Worm (Caenorhabditis elegans) whole organism, L4 larva: ENCODE results near the gene T13F2.2.

Source experiments
- D1046.2 ChIP-seq: fragments of 200-800 bp; sonication (Bioruptor generic); IDR thresholded peaks from 2 replicates; pipeline ENCODE4 v1.3.6; 2022; ENCODE audit warnings: missing genetic modification characterization, missing compliant biosample characterization
- F26F4.8 ChIP-seq: fragments of 200-800 bp; sonication (Bioruptor generic); conservative IDR thresholded peaks from 2 replicates; pipeline ENCODE4 v1.3.6; 2022; ENCODE audit warnings: missing genetic modification characterization, missing compliant biosample characterization
- F44E2.7 ChIP-seq: fragments of 200-800 bp; sonication (Bioruptor generic); IDR thresholded peaks from 2 replicates; pipeline ENCODE4 v2.1.2; 2022; ENCODE audit warnings: missing genetic modification characterization, missing compliant biosample characterization
- T20F7.1 ChIP-seq: fragments of 200-800 bp; sonication (Bioruptor generic); optimal IDR thresholded peaks from 2 replicates; lab custom pipeline; 2018; ENCODE audit warnings: mild to moderate bottlenecking, missing genetic modification characterization, missing compliant biosample characterization
- T26A8.4 ChIP-seq: fragments of 200-800 bp; sonication (Bioruptor generic); IDR thresholded peaks from 2 replicates; pipeline ENCODE4 v1.3.6; 2022; ENCODE audit warnings: missing genetic modification characterization, missing compliant biosample characterization
- Y105C5A.15 ChIP-seq: fragments of 200-800 bp; sonication (Bioruptor generic); IDR thresholded peaks from 2 replicates; pipeline ENCODE4 v1.3.6; 2022; ENCODE audit warnings: missing genetic modification characterization, missing compliant biosample characterization
- Y75B8A.6 ChIP-seq: fragments of 200-800 bp; sonication (Bioruptor generic); IDR thresholded peaks from 2 replicates; pipeline ENCODE4 v1.3.6; 2022; ENCODE audit warnings: missing genetic modification reagents, missing genetic modification characterization, missing compliant biosample characterization
- ZK337.2 ChIP-seq: fragments of 200-800 bp; sonication (Bioruptor generic); IDR thresholded peaks from 2 replicates; pipeline ENCODE4 v1.3.6; 2022; ENCODE audit warnings: missing genetic modification reagents, missing genetic modification characterization, missing compliant biosample characterization
- aha-1 ChIP-seq: fragments of 150-350 bp; peaks from one replicate; lab custom pipeline; 2014; ENCODE audit warnings: missing biosample characterization, missing genetic modification characterization
- ama-1 ChIP-seq: fragments of 150-350 bp; optimal IDR thresholded peaks from 2 replicates; lab custom pipeline; 2014; ENCODE audit warnings: inconsistent platforms, mixed read lengths
- attf-4 ChIP-seq: sonication (generic microtip); optimal IDR thresholded peaks from 3 replicates; lab custom pipeline; 2017; ENCODE audit warnings: missing biosample characterization, missing genetic modification characterization
- ceh-20 ChIP-seq: fragments of 200-800 bp; sonication (Bioruptor generic); IDR thresholded peaks from 2 replicates; pipeline ENCODE4 v1.3.6; 2022; ENCODE audit warnings: missing genetic modification reagents, missing genetic modification characterization, missing compliant biosample characterization
- ceh-32 ChIP-seq: sonication (generic microtip); optimal IDR thresholded peaks from 2 replicates; lab custom pipeline; 2016; ENCODE audit warnings: mild to moderate bottlenecking, missing genetic modification characterization, missing compliant biosample characterization; ENCODE audit not compliant: poor library complexity
- ceh-44 ChIP-seq: fragments of 200-800 bp; sonication (Bioruptor generic); IDR thresholded peaks from 2 replicates; pipeline ENCODE4 v1.3.6; 2022; ENCODE audit warnings: missing genetic modification reagents, missing genetic modification characterization, missing compliant biosample characterization
- ceh-82 ChIP-seq: sonication (generic microtip); optimal IDR thresholded peaks from 2 replicates; lab custom pipeline; 2017; ENCODE audit warnings: missing biosample characterization, missing genetic modification characterization
- ces-1 ChIP-seq: fragments of 150-350 bp; sonication (generic microtip); optimal IDR thresholded peaks from 4 replicates; lab custom pipeline; 2014; ENCODE audit warnings: missing biosample characterization, missing genetic modification reagents, missing genetic modification characterization
- daf-12 ChIP-seq: fragments of 150-350 bp; optimal IDR thresholded peaks from 2 replicates; lab custom pipeline; 2014; ENCODE audit warnings: missing biosample characterization, missing genetic modification reagents, missing genetic modification characterization
- daf-16 ChIP-seq, 3 experiments: sonication (generic microtip); optimal IDR thresholded peaks; 2 replicates each; lab custom pipeline; 2016 to 2017; ENCODE audit warnings: missing genetic modification characterization in 3 of 3, missing genetic modification reagents in 3 of 3, mild to moderate bottlenecking in 2 of 3, missing compliant biosample characterization in 2 of 3, missing biosample characterization in 1 of 3, moderate library complexity in 1 of 3
- daf-8 ChIP-seq: fragments of 200-800 bp; sonication (Bioruptor generic); IDR thresholded peaks from 2 replicates; pipeline ENCODE4 v1.3.6; 2022; ENCODE audit warnings: missing genetic modification characterization, missing compliant biosample characterization
- dmd-6 ChIP-seq: fragments of 200-800 bp; sonication (Bioruptor generic); IDR thresholded peaks from 2 replicates; pipeline ENCODE4 v1.3.6; 2022; ENCODE audit warnings: missing genetic modification reagents, missing genetic modification characterization, missing compliant biosample characterization
- dmd-8 ChIP-seq: fragments of 200-800 bp; sonication (Bioruptor generic); IDR thresholded peaks from 2 replicates; pipeline ENCODE4 v1.3.6; 2022; ENCODE audit warnings: missing genetic modification characterization, missing compliant biosample characterization
- dmd-9 ChIP-seq: fragments of 200-800 bp; sonication (Bioruptor generic); IDR thresholded peaks from 2 replicates; pipeline ENCODE4 v1.3.6; 2022; ENCODE audit warnings: missing genetic modification reagents, missing genetic modification characterization, missing compliant biosample characterization
- dve-1 ChIP-seq: sonication (generic microtip); optimal IDR thresholded peaks from 2 replicates; lab custom pipeline; 2017; ENCODE audit warnings: antibody characterized with exemption, mild to moderate bottlenecking, missing genetic modification characterization, missing compliant biosample characterization; ENCODE audit not compliant: insufficient read depth
- egl-43 ChIP-seq: fragments of 200-800 bp; sonication (Bioruptor generic); IDR thresholded peaks from 2 replicates; pipeline ENCODE4 v1.3.6; 2022; ENCODE audit warnings: missing genetic modification reagents, missing genetic modification characterization, missing compliant biosample characterization
- fkh-10 ChIP-seq: fragments of 150-350 bp; optimal IDR thresholded peaks from 2 replicates; lab custom pipeline; 2014; ENCODE audit warnings: missing biosample characterization, missing genetic modification reagents, missing genetic modification characterization
- hif-1 ChIP-seq, 2 experiments: sonication (generic microtip); optimal IDR thresholded peaks; 2 replicates each; lab custom pipeline; 2016 to 2017; ENCODE audit warnings: missing compliant biosample characterization in 2 of 2, missing genetic modification characterization in 2 of 2, missing genetic modification reagents in 2 of 2, missing genotype in 2 of 2, mild to moderate bottlenecking in 1 of 2
- hlh-11 ChIP-seq: fragments of 200-800 bp; sonication (Bioruptor generic); optimal IDR thresholded peaks from 2 replicates; lab custom pipeline; 2018; ENCODE audit warnings: mild to moderate bottlenecking, missing genetic modification characterization, missing compliant biosample characterization
- hlh-30 ChIP-seq: sonication (generic microtip); optimal IDR thresholded peaks from 2 replicates; lab custom pipeline; 2017; ENCODE audit warnings: antibody characterized with exemption, mild to moderate bottlenecking, missing genetic modification characterization, missing compliant biosample characterization; ENCODE audit not compliant: insufficient read depth
- lim-7 ChIP-seq: fragments of 200-800 bp; sonication (Bioruptor generic); IDR thresholded peaks from 2 replicates; pipeline ENCODE4 v1.3.6; 2022; ENCODE audit warnings: missing genetic modification characterization, missing compliant biosample characterization
- lin-1 ChIP-seq: fragments of 200-800 bp; sonication (Bioruptor generic); IDR thresholded peaks from 2 replicates; pipeline ENCODE4 v1.3.6; 2022; ENCODE audit warnings: missing genetic modification reagents, missing genetic modification characterization, missing compliant biosample characterization
- lin-13 ChIP-seq: fragments of 150-350 bp; optimal IDR thresholded peaks from 2 replicates; lab custom pipeline; 2014; ENCODE audit warnings: missing biosample characterization, missing genetic modification reagents, missing genetic modification characterization
- lin-29 ChIP-seq: fragments of 200-800 bp; sonication (Bioruptor generic); IDR thresholded peaks from 2 replicates; pipeline ENCODE4 v1.3.6; 2022; ENCODE audit warnings: missing genetic modification reagents, missing genetic modification characterization, missing compliant biosample characterization
- lsy-2 ChIP-seq, 2 experiments: fragments of 150-350 bp in 1 of 2; sonication (generic microtip) in 1 of 2; optimal IDR thresholded peaks; 2 replicates each; lab custom pipeline; 2014 to 2017; ENCODE audit warnings: missing biosample characterization in 2 of 2, missing genetic modification characterization in 2 of 2
- mdt-29 ChIP-seq: fragments of 200-800 bp; sonication (Bioruptor generic); IDR thresholded peaks from 2 replicates; pipeline ENCODE4 v1.3.6; 2022; ENCODE audit warnings: missing genetic modification reagents, missing genetic modification characterization, missing compliant biosample characterization
- mep-1 ChIP-seq: fragments of 150-350 bp; sonication (generic microtip); optimal IDR thresholded peaks from 3 replicates; lab custom pipeline; 2014; ENCODE audit warnings: missing biosample characterization, missing genetic modification characterization
- nhr-111 ChIP-seq: fragments of 200-800 bp; sonication (Bioruptor generic); optimal IDR thresholded peaks from 2 replicates; lab custom pipeline; 2018; ENCODE audit warnings: mild to moderate bottlenecking, missing genetic modification characterization, missing compliant biosample characterization
- nhr-237 ChIP-seq: sonication (generic microtip); optimal IDR thresholded peaks from 2 replicates; lab custom pipeline; 2017; ENCODE audit warnings: missing biosample characterization, missing genetic modification characterization
- nhr-25 ChIP-seq: sonication (generic microtip); optimal IDR thresholded peaks from 2 replicates; lab custom pipeline; 2017; ENCODE audit warnings: missing genetic modification characterization, mild to moderate bottlenecking, missing compliant biosample characterization, antibody characterized with exemption, moderate library complexity, borderline replicate concordance; ENCODE audit not compliant: insufficient read depth
- nhr-28 ChIP-seq: fragments of 150-350 bp; optimal IDR thresholded peaks from 2 replicates; lab custom pipeline; 2014; ENCODE audit warnings: missing biosample characterization, missing genetic modification characterization
- nhr-41 ChIP-seq: fragments of 200-800 bp; sonication (Bioruptor generic); IDR thresholded peaks from 2 replicates; pipeline ENCODE4 v1.3.6; 2022; ENCODE audit warnings: missing genetic modification reagents, missing genetic modification characterization, missing compliant biosample characterization
- nhr-48 ChIP-seq: sonication (generic microtip); optimal IDR thresholded peaks from 2 replicates; lab custom pipeline; 2016; ENCODE audit warnings: mild to moderate bottlenecking, missing genetic modification characterization, missing compliant biosample characterization
- nhr-76 ChIP-seq: fragments of 150-350 bp; optimal IDR thresholded peaks from 2 replicates; lab custom pipeline; 2014; ENCODE audit warnings: missing biosample characterization, missing genetic modification characterization
- pha-4 ChIP-seq, 2 experiments: fragments of 150-350 bp in 1 of 2; fragments of 200-800 bp in 1 of 2; sonication (Bioruptor generic) in 1 of 2; IDR thresholded peaks in 1 of 2; optimal IDR thresholded peaks in 1 of 2; 2 replicates each; pipeline versions ENCODE4 v1.3.6 to Lab custom; 2014 to 2022; ENCODE audit warnings: missing genetic modification characterization in 2 of 2, missing genetic modification reagents in 2 of 2, missing biosample characterization in 1 of 2, missing compliant biosample characterization in 1 of 2
- saeg-2 ChIP-seq: fragments of 200-800 bp; sonication (Bioruptor generic); IDR thresholded peaks from 2 replicates; pipeline ENCODE4 v1.3.6; 2022; ENCODE audit warnings: missing genetic modification reagents, missing genetic modification characterization, missing compliant biosample characterization
- tag-97 ChIP-seq: fragments of 200-800 bp; sonication (Bioruptor generic); IDR thresholded peaks from 2 replicates; pipeline ENCODE4 v1.3.6; 2022; ENCODE audit warnings: missing genetic modification characterization, missing compliant biosample characterization
- unc-62 ChIP-seq, 3 experiments: fragments of 150-350 bp in 1 of 3; sonication (generic microtip); optimal IDR thresholded peaks in 2 of 3; peaks in 1 of 3; 1 replicate in 1 of 3; 2 replicates in 2 of 3; lab custom pipeline; 2014 to 2017; ENCODE audit warnings: missing biosample characterization in 3 of 3, missing genetic modification characterization in 3 of 3, missing genetic modification reagents in 3 of 3, missing genotype in 1 of 3
- zip-11 ChIP-seq: fragments of 200-800 bp; sonication (Bioruptor generic); IDR thresholded peaks from 2 replicates; pipeline ENCODE4 v1.3.6; 2022; ENCODE audit warnings: missing genetic modification characterization, missing compliant biosample characterization
- zip-2 ChIP-seq: fragments of 150-350 bp; optimal IDR thresholded peaks from 2 replicates; lab custom pipeline; 2014; ENCODE audit warnings: missing biosample characterization, missing genetic modification characterization

T13F2.2 gene

DNA sequence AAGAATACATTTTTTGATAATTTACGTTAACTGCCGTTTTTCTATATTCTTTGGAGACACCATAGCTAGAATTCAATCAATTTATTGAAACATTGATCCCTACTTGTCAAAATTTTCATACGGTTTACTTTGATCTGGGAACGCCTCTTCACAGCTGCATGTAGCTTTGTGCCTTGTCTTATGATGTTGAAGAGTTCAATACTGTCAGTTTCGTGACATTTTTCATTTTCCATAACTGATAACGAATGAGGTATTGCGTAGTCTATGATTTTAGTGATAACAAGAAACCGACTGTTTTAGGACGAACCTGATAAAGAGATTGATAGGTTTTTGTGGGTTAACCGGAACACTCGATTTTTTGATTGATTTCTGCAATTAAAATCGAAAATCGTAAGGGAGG, 4.3 kb upstream of the T13F2.2 start (continued):
- TF ChIP-seq lim-7 (GFP tag; lab: Robert Waterston, UW) (no peak), egl-43 (no peak), nhr-41 (GFP tag; lab: Robert Waterston, UW) (0 out of 2 replicates have a peak, but pooled peaks have one; percentile 24), mep-1 (tag; lab: Kevin White, UChicago) (peak; percentile 40), F44E2.7 (GFP tag; lab: Robert Waterston, UW) (no peak), daf-16 (GFP tag; optimal IDR thresholded peaks at IDR 0.05; lab: Kevin White, UChicago) (peak in 1 of 2 experiments; percentile 40), daf-16 (tag; optimal IDR thresholded peaks at IDR 0.05; lab: Kevin White, UChicago) (peak; percentile 92), lin-29 (GFP tag; lab: Robert Waterston, UW) (no peak), aha-1 (tag; lab: Kevin White, UChicago) (peak; percentile 83)

DNA sequence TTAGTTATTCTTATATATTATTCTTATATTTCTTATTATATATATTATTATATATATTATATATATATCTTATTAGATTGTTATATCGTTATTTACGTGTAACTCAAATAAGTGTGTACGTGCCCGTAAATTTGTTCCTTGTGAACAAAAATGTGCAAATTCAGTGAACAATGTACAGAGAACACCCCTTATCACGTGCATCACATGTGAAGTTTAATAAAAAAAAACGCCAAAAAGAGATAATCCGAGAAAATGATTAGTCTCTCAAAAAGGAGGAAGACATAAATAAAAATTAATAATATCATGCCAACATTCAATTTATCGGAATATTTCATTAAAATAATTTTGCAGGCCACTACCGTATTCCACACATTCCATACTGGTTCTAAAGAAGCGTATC, 2.5 kb upstream of the T13F2.2 start:
- TF ChIP-seq ceh-44 (GFP tag; lab: Robert Waterston, UW) (no peak), nhr-25 (no peak), saeg-2 (no peak), unc-62 (GFP tag; optimal IDR thresholded peaks at IDR 0.05 in 1 of 2; lab: Kevin White, UChicago) (no peak), unc-62 (tag; optimal IDR thresholded peaks at IDR 0.05; lab: Kevin White, UChicago) (no peak), daf-8 (no peak), F26F4.8 (no peak), fkh-10 (no peak), dve-1 (tag; lab: Kevin White, UChicago) (peak; percentile 41), dmd-6 (GFP tag; lab: Robert Waterston, UW) (peak; percentile 24; the same call in 1 of the 2 replicates), T20F7.1 (GFP tag; lab: Kevin White, UChicago) (peak; percentile 28), hif-1 (tag; optimal IDR thresholded peaks at IDR 0.05; lab: Kevin White, UChicago) (no peak), zip-2 (no peak), Y75B8A.6 (no peak), ceh-32 (no peak), tag-97 (GFP tag; lab: Robert Waterston, UW) (no peak), aha-1 (tag; lab: Kevin White, UChicago) (peak; percentile 84), nhr-48 (no peak), ces-1 (GFP tag; lab: Kevin White, UChicago) (no peak), nhr-237 (tag; lab: Kevin White, UChicago) (no peak), dmd-8 (GFP tag; lab: Robert Waterston, UW) (no peak), hlh-11 (tag; lab: Kevin White, UChicago) (peak; percentile 55), Y105C5A.15 (no peak), lsy-2 (tag; optimal IDR thresholded peaks at IDR 0.05; lab: Kevin White, UChicago) (peak in 1 of 2 experiments; percentile 4), lin-13 (GFP tag; lab: Kevin White, UChicago) (no peak), nhr-76 (no peak), ceh-20 (no peak), T26A8.4 (GFP tag; lab: Robert Waterston, UW) (no peak), F44E2.7 (GFP tag; lab: Robert Waterston, UW) (no peak), ama-1 (no peak), attf-4 (tag; lab: Kevin White, UChicago) (no peak), nhr-28 (tag; lab: Kevin White, UChicago) (no peak), D1046.2 (no peak), zip-11 (GFP tag; lab: Robert Waterston, UW) (no peak), dmd-9 (no peak), lin-1 (no peak), ceh-82 (no peak), mdt-29 (GFP tag; lab: Robert Waterston, UW) (no peak), pha-4 (GFP tag; IDR thresholded peaks at IDR 0.05; lab: Robert Waterston, UW) (no peak), pha-4 (tag; optimal IDR thresholded peaks at IDR 0.05; lab: Kevin White, UChicago) (no peak), hlh-30 (peak; percentile 42), nhr-111 (GFP tag; lab: Kevin White, UChicago) (no peak), daf-12 (tag; lab: Kevin White, UChicago) (no peak), ZK337.2 (GFP tag; lab: Robert Waterston, UW) (no peak)
